Worm (Caenorhabditis elegans) whole organism, young adult: Measurements from ENCODE around the gene ZC443.3.

Source experiments
- B0035.1 ChIP-seq: sonication (generic microtip); optimal IDR thresholded peaks from 2 replicates; lab custom pipeline; 2016; ENCODE audit warnings: missing genetic modification characterization, mild to moderate bottlenecking, missing compliant biosample characterization, missing genotype, missing genetic modification reagents
- B0261.1 ChIP-seq: sonication (generic microtip); optimal IDR thresholded peaks from 2 replicates; lab custom pipeline; 2016; ENCODE audit warnings: mild to moderate bottlenecking, missing genetic modification characterization, moderate library complexity, missing compliant biosample characterization
- C06A6.2 ChIP-seq: fragments of 200-800 bp; sonication (Bioruptor generic); conservative IDR thresholded peaks from 2 replicates; pipeline ENCODE4 v1.3.6; 2022; ENCODE audit warnings: missing genetic modification characterization, missing compliant biosample characterization
- F33H1.4 ChIP-seq: fragments of 200-800 bp; sonication (Bioruptor generic); IDR thresholded peaks from 2 replicates; pipeline ENCODE4 v1.3.6; 2022; ENCODE audit warnings: missing genetic modification reagents, missing genetic modification characterization, missing compliant biosample characterization
- F37B4.10 ChIP-seq: fragments of 200-800 bp; sonication (Bioruptor generic); IDR thresholded peaks from 2 replicates; pipeline ENCODE4 v1.3.6; 2022; ENCODE audit warnings: missing genetic modification characterization, missing compliant biosample characterization
- F39B2.1 ChIP-seq: fragments of 200-800 bp; sonication (Bioruptor generic); IDR thresholded peaks from 2 replicates; pipeline ENCODE4 v1.3.6; 2022; ENCODE audit warnings: missing genetic modification reagents, missing genetic modification characterization, missing compliant biosample characterization
- F55B11.4 ChIP-seq: sonication (generic microtip); optimal IDR thresholded peaks from 2 replicates; lab custom pipeline; 2016; ENCODE audit warnings: missing compliant biosample characterization, missing genetic modification characterization, borderline replicate concordance; ENCODE audit not compliant: insufficient read depth
- Y53F4B.3 ChIP-seq: fragments of 200-800 bp; sonication (Bioruptor generic); IDR thresholded peaks from 2 replicates; pipeline ENCODE4 v1.3.6; 2022; ENCODE audit warnings: missing genetic modification reagents, missing genetic modification characterization, missing compliant biosample characterization
- Y56A3A.18 ChIP-seq: fragments of 200-800 bp; sonication (Bioruptor generic); IDR thresholded peaks from 2 replicates; pipeline ENCODE4 v1.3.6; 2022; ENCODE audit warnings: missing genetic modification reagents, missing genetic modification characterization, missing compliant biosample characterization
- akir-1 ChIP-seq: fragments of 200-800 bp; sonication (Bioruptor generic); optimal IDR thresholded peaks from 2 replicates; lab custom pipeline; 2018; ENCODE audit warnings: mild to moderate bottlenecking, missing genetic modification characterization, moderate library complexity, missing compliant biosample characterization
- ama-1 ChIP-seq, 3 experiments: fragments of 150-350 bp in 1 of 3; sonication (generic microtip) in 2 of 3; optimal IDR thresholded peaks; 2 replicates each; lab custom pipeline; 2014 to 2018; ENCODE audit warnings: missing biosample characterization in 2 of 3, missing genetic modification characterization in 2 of 3, missing genetic modification reagents in 2 of 3
- atf-7 ChIP-seq: sonication (generic microtip); optimal IDR thresholded peaks from 2 replicates; lab custom pipeline; 2017; ENCODE audit warnings: mild to moderate bottlenecking, missing genetic modification characterization, missing compliant biosample characterization
- bed-2 ChIP-seq: fragments of 200-800 bp; sonication (Bioruptor generic); IDR thresholded peaks from 2 replicates; pipeline ENCODE4 v1.3.6; 2022; ENCODE audit warnings: missing genetic modification reagents, missing genetic modification characterization, missing compliant biosample characterization
- ccch-3 ChIP-seq: fragments of 200-800 bp; sonication (Bioruptor generic); optimal IDR thresholded peaks from 2 replicates; lab custom pipeline; 2018; ENCODE audit warnings: mild to moderate bottlenecking, missing genetic modification characterization, missing compliant biosample characterization
- cebp-1 ChIP-seq, 2 experiments: fragments of 200-800 bp in 1 of 2; sonication (Bioruptor generic) in 1 of 2; sonication (generic microtip) in 1 of 2; IDR thresholded peaks in 1 of 2; optimal IDR thresholded peaks in 1 of 2; 2 replicates each; pipeline versions ENCODE4 v1.3.6 to Lab custom; 2017 to 2022; ENCODE audit warnings: missing compliant biosample characterization in 2 of 2, missing genetic modification characterization in 2 of 2, mild to moderate bottlenecking in 1 of 2, missing genetic modification reagents in 1 of 2, moderate library complexity in 1 of 2
- ceh-91 ChIP-seq: fragments of 200-800 bp; sonication (Bioruptor generic); IDR thresholded peaks from 2 replicates; pipeline ENCODE4 v1.3.6; 2022; ENCODE audit warnings: missing genetic modification reagents, missing genetic modification characterization, missing compliant biosample characterization
- die-1 ChIP-seq: sonication (generic microtip); optimal IDR thresholded peaks from 2 replicates; lab custom pipeline; 2016; ENCODE audit warnings: missing genotype, mild to moderate bottlenecking, missing genetic modification characterization, missing compliant biosample characterization
- efl-1 ChIP-seq: fragments of 150-350 bp; optimal IDR thresholded peaks from 2 replicates; lab custom pipeline; 2014; ENCODE audit warnings: missing biosample characterization, missing genetic modification reagents, missing genetic modification characterization
- fkh-3 ChIP-seq: sonication (generic microtip); optimal IDR thresholded peaks from 2 replicates; lab custom pipeline; 2016; ENCODE audit warnings: mild to moderate bottlenecking, missing genetic modification characterization, missing compliant biosample characterization
- gei-17 ChIP-seq: fragments of 200-800 bp; sonication (Bioruptor generic); optimal IDR thresholded peaks from 2 replicates; lab custom pipeline; 2018; ENCODE audit warnings: mild to moderate bottlenecking, missing genetic modification characterization, missing compliant biosample characterization
- hmg-1.2 ChIP-seq: fragments of 200-800 bp; sonication (Bioruptor generic); IDR thresholded peaks from 2 replicates; pipeline ENCODE4 v1.3.6; 2022; ENCODE audit warnings: missing genetic modification reagents, missing genetic modification characterization, missing compliant biosample characterization
- hmg-20 ChIP-seq: fragments of 200-800 bp; sonication (Bioruptor generic); IDR thresholded peaks from 2 replicates; pipeline ENCODE4 v1.3.6; 2022; ENCODE audit warnings: missing genetic modification reagents, missing genetic modification characterization, missing compliant biosample characterization
- lin-54 ChIP-seq: fragments of 200-800 bp; sonication (Bioruptor generic); optimal IDR thresholded peaks from 2 replicates; lab custom pipeline; 2018; ENCODE audit warnings: mild to moderate bottlenecking, missing genetic modification characterization, missing compliant biosample characterization
- lir-1 ChIP-seq: fragments of 200-800 bp; sonication (Bioruptor generic); conservative IDR thresholded peaks from 2 replicates; pipeline ENCODE4 v1.3.6; 2022; ENCODE audit warnings: missing genetic modification reagents, missing genetic modification characterization, missing compliant biosample characterization
- lsl-1 ChIP-seq: fragments of 200-800 bp; sonication (Bioruptor generic); optimal IDR thresholded peaks from 2 replicates; lab custom pipeline; 2018; ENCODE audit warnings: mild to moderate bottlenecking, missing genetic modification characterization, moderate library complexity, missing compliant biosample characterization
- madf-10 ChIP-seq: sonication (generic microtip); optimal IDR thresholded peaks from 2 replicates; lab custom pipeline; 2016; ENCODE audit warnings: mild to moderate bottlenecking, missing genetic modification characterization, missing compliant biosample characterization
- madf-8 ChIP-seq: fragments of 200-800 bp; sonication (Bioruptor generic); conservative IDR thresholded peaks from 2 replicates; pipeline ENCODE4 v1.3.6; 2022; ENCODE audit warnings: missing genetic modification reagents, missing genetic modification characterization, missing compliant biosample characterization
- rpc-1 ChIP-seq, 2 experiments: fragments of 150-350 bp in 1 of 2; sonication (generic microtip) in 1 of 2; optimal IDR thresholded peaks; 2 replicates each; lab custom pipeline; 2014 to 2018; ENCODE audit warnings: missing biosample characterization in 1 of 2, missing genetic modification characterization in 1 of 2, missing genetic modification reagents in 1 of 2, missing genotype in 1 of 2
- sdz-38 ChIP-seq: sonication (generic microtip); optimal IDR thresholded peaks from 2 replicates; lab custom pipeline; 2016; ENCODE audit warnings: missing genotype, missing genetic modification characterization, missing compliant biosample characterization
- sea-2 ChIP-seq: fragments of 200-800 bp; sonication (Bioruptor generic); IDR thresholded peaks from 2 replicates; pipeline ENCODE4 v1.3.6; 2022; ENCODE audit warnings: missing genetic modification characterization, missing compliant biosample characterization
- snpc-1.3 ChIP-seq: sonication (generic microtip); optimal IDR thresholded peaks from 2 replicates; lab custom pipeline; 2017; ENCODE audit warnings: missing genetic modification characterization, mild to moderate bottlenecking, missing compliant biosample characterization, antibody characterized with exemption, moderate library complexity, missing genotype, missing genetic modification reagents; ENCODE audit not compliant: insufficient read depth
- tbx-9 ChIP-seq: sonication (generic microtip); optimal IDR thresholded peaks from 2 replicates; lab custom pipeline; 2016; ENCODE audit warnings: borderline replicate concordance, missing genetic modification characterization, inconsistent platforms, missing compliant biosample characterization
- zim-3 ChIP-seq: sonication (generic microtip); optimal IDR thresholded peaks from 2 replicates; lab custom pipeline; 2017; ENCODE audit warnings: mild to moderate bottlenecking, missing genetic modification characterization, moderate library complexity, missing compliant biosample characterization
- ztf-18 ChIP-seq: sonication (generic microtip); optimal IDR thresholded peaks from 2 replicates; lab custom pipeline; 2016; ENCODE audit warnings: missing genotype, mild to moderate bottlenecking, missing genetic modification characterization, missing compliant biosample characterization
- ztf-3 ChIP-seq: fragments of 200-800 bp; sonication (Bioruptor generic); optimal IDR thresholded peaks from 2 replicates; lab custom pipeline; 2018; ENCODE audit warnings: mild to moderate bottlenecking, missing genetic modification characterization, missing compliant biosample characterization

Gene ZC443.3

DNA sequence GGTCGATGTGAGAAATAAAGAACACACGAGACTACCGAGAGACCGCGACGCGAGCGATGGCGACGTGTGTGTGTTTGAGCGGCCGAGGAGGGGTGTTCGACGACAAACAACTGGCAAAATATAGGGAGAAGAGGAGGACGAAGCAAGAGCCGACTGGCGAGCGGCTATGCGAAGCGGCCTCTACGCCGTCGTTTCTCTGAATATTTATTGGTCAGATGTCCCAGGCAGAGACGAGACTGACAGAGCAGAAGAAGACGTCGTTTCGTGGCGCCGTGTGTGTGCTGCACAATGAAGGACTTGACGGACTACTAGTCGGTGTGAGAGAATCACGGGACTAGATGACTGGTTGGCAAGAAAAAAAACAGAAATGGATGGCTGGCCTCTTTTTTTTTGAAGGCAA, 5.2 kb upstream of the ZC443.3 start (continued):
- TF ChIP-seq efl-1 = no peak
- no peak for TF ChIP-seq F37B4.10
- no peak for TF ChIP-seq hmg-20 (GFP tag; lab: Robert Waterston, UW)
- no peak for TF ChIP-seq lin-54
- no peak for TF ChIP-seq snpc-1.3 (tag; lab: Kevin White, UChicago)
- TF ChIP-seq die-1 (tag; lab: Kevin White, UChicago) = no peak
- no peak for TF ChIP-seq B0035.1 (tag; lab: Kevin White, UChicago)
- peak; percentile 4 for TF ChIP-seq ztf-18
- TF ChIP-seq lsl-1 (GFP tag; lab: Kevin White, UChicago) = no peak
- no peak for TF ChIP-seq ceh-91
- TF ChIP-seq gei-17 (GFP tag; lab: Kevin White, UChicago) = no peak
- TF ChIP-seq C06A6.2 = no peak
- TF ChIP-seq F39B2.1 (GFP tag; lab: Robert Waterston, UW) = no peak
- TF ChIP-seq zim-3 (tag; lab: Kevin White, UChicago) = no peak
- TF ChIP-seq atf-7 = no peak
- TF ChIP-seq lir-1 (GFP tag; lab: Robert Waterston, UW) = no peak
- no peak for TF ChIP-seq Y53F4B.3
- no peak for TF ChIP-seq rpc-1 (optimal IDR thresholded peaks at IDR 0.05; lab: Kevin White, UChicago)
- TF ChIP-seq rpc-1 (tag; optimal IDR thresholded peaks at IDR 0.05; lab: Kevin White, UChicago) = no peak

DNA sequence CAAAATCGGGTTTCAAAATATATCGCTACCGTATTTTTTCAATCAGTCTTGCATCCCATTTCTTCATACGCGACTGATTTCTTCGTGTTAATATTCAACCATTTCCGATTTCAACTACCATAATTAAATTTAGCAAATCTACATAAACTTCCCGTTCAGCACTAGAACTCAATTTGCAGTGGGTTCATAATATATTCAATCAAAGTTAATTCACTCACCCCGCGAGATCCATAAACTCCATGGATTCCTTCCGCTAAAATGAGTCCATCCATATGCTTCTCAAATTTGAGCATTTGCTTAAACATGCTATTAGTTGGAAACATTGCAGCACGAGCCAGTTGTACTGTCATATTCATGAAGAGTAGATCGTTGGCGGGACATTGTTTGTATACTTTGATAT, 4.6 kb upstream of the ZC443.3 start:
- TF ChIP-seq ccch-3 (GFP tag; lab: Kevin White, UChicago) (no peak), B0261.1 (no peak), cebp-1 (GFP tag; IDR thresholded peaks at IDR 0.05; lab: Robert Waterston, UW) (no peak), cebp-1 (tag; optimal IDR thresholded peaks at IDR 0.05; lab: Kevin White, UChicago) (no peak), akir-1 (GFP tag; lab: Kevin White, UChicago) (no peak), F55B11.4 (tag; lab: Kevin White, UChicago) (no peak), hmg-20 (GFP tag; lab: Robert Waterston, UW) (no peak), madf-10 (tag; lab: Kevin White, UChicago) (no peak), snpc-1.3 (tag; lab: Kevin White, UChicago) (no peak), die-1 (tag; lab: Kevin White, UChicago) (no peak), madf-8 (GFP tag; lab: Robert Waterston, UW) (no peak), Y56A3A.18 (GFP tag; lab: Robert Waterston, UW) (no peak), tbx-9 (tag; lab: Kevin White, UChicago) (no peak), F33H1.4 (GFP tag; lab: Robert Waterston, UW) (no peak), zim-3 (tag; lab: Kevin White, UChicago) (no peak), fkh-3 (tag; lab: Kevin White, UChicago) (no peak), ztf-3 (GFP tag; lab: Kevin White, UChicago) (no peak), bed-2 (GFP tag; lab: Robert Waterston, UW) (no peak)

DNA sequence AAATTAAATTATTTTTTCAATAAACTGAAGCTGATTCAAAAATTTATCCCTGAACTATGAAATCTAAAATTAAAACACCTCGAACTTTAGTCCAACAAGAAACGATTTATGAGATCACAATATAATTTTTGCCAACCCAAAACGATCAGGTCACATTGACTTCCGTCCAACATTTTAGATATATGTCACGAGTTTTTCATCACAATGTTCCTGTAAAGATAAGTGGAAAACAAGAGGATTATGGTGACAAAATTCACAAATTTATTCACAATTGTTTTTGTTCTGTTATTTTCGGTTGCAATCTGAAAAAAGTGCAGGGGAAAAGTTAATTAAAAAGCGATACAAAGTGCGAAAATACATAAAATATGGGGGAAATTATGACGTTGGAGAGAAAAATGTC, 2.8 kb upstream of the ZC443.3 start:
- TF ChIP-seq hmg-1.2 (GFP tag; lab: Robert Waterston, UW) (no peak), sea-2 (GFP tag; lab: Robert Waterston, UW) (no peak), ztf-3 (GFP tag; lab: Kevin White, UChicago) (no peak), ama-1 (optimal IDR thresholded peaks at IDR 0.05; lab: Kevin White, UChicago) (no peak), ama-1 (GFP tag; optimal IDR thresholded peaks at IDR 0.05; lab: Kevin White, UChicago) (peak in 1 of 2 experiments; percentile 66), sdz-38 (tag; lab: Kevin White, UChicago) (no peak), C06A6.2 (no peak)
